Fruit fly (Drosophila melanogaster): ENCODE data around the gene CG5112.

CG5112 gene

DNA sequence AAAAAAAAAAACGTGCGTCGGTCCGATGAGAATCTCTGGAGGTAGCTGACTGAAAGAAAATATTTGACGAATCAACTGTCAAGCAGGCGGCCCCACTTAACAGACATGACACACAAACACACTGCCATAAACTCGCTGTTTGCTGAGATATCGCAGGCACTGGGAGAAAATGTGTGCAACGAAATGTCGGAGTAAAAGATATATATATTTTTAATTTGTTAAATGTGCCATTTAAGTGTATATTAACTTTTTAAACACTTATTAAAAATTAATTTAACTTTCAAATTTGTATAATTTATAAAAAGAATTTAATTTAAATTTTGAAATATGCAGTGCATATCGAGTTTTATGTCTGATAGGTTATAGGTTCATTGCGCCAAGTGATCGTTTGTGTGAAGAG, 2.1 kb upstream of the CG5112 start (continued):
- TF ChIP-seq fkh (GFP tag; optimal IDR thresholded peaks at IDR 0.05) = peak; percentile 96
- peak; percentile 57 for TF ChIP-seq CG10669 (GFP tag; optimal IDR thresholded peaks at IDR 0.05)
- peak; percentile 62 for TF ChIP-seq CG32006 (GFP tag; optimal IDR thresholded peaks at IDR 0.05)
- TF ChIP-seq CG8632 (GFP tag; optimal IDR thresholded peaks at IDR 0.05) = no peak
- peak; percentile 46 for TF ChIP-seq CG9139 (GFP tag; optimal IDR thresholded peaks at IDR 0.05)
- no peak for TF ChIP-seq Eip93F (GFP tag; optimal IDR thresholded peaks at IDR 0.05)
- no peak for TF ChIP-seq Ets21C (GFP tag; optimal IDR thresholded peaks at IDR 0.05)
- no peak for TF ChIP-seq Hr4 (GFP tag; optimal IDR thresholded peaks at IDR 0.05)
- TF ChIP-seq CG4318 (GFP tag; optimal IDR thresholded peaks at IDR 0.05) = no peak
- TF ChIP-seq Eip78C (GFP tag) = peak; percentile 45
- no peak for TF ChIP-seq CG31627 (GFP tag; optimal IDR thresholded peaks at IDR 0.05)
- TF ChIP-seq Sox102F (GFP tag; optimal IDR thresholded peaks at IDR 0.05) = no peak
- no peak for TF ChIP-seq Met (GFP tag; optimal IDR thresholded peaks at IDR 0.05)
- peak; percentile 22 for TF ChIP-seq dac (GFP tag; optimal IDR thresholded peaks at IDR 0.05)
- peak; percentile 16 for TF ChIP-seq Lpt (GFP tag; optimal IDR thresholded peaks at IDR 0.05)
- TF ChIP-seq acj6 (GFP tag; optimal IDR thresholded peaks at IDR 0.05) = peak; percentile 35
- no peak for TF ChIP-seq fd59A (GFP tag; optimal IDR thresholded peaks at IDR 0.05)
- TF ChIP-seq cyc (GFP tag; optimal IDR thresholded peaks at IDR 0.05) = peak; percentile 12
- peak; percentile 48; the same call in 2 of the 3 replicates for TF ChIP-seq CG6163 (GFP tag; IDR thresholded peaks at IDR 0.05)
- TF ChIP-seq Ets96B (tag; optimal IDR thresholded peaks at IDR 0.05) = peak; percentile 64
- TF ChIP-seq CG34406 (GFP tag; optimal IDR thresholded peaks at IDR 0.05) = peak; percentile 36
- peak; percentile 36 for TF ChIP-seq CG16779 (tag; optimal IDR thresholded peaks at IDR 0.05)
- TF ChIP-seq CG3919 (GFP tag; optimal IDR thresholded peaks at IDR 0.05) = peak; percentile 67
- peak; percentile 66 for TF ChIP-seq CG15336 (GFP tag; IDR thresholded peaks at IDR 0.05)
- peak; percentile 40 for TF ChIP-seq net (GFP tag; optimal IDR thresholded peaks at IDR 0.05)
- TF ChIP-seq esn (GFP tag; optimal IDR thresholded peaks at IDR 0.05) = peak; percentile 9
- TF ChIP-seq CG8319 (GFP tag; optimal IDR thresholded peaks at IDR 0.05) = peak; percentile 22
- no peak for TF ChIP-seq CG6854 (GFP tag; optimal IDR thresholded peaks at IDR 0.05)

DNA sequence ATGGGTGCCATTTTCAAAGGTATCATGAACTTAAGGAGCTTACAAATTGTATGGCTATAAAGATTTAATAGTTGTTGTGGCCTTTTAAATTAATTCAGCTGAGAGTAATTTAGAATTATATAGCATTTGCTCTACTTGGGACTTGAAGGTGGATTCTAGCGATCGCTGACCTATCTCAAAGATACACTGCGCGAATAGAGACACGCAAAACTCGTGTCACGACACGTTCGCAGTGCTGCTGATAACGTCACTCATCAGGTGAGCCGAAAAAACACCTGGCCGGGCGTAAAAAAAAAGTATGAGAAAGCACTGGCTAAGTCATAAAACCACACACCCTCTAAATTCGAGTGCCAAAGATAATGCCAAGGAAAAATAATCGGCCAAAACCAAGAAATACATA, 1.6 kb upstream of the CG5112 start:
- no peak for TF ChIP-seq CG34406 (GFP tag; optimal IDR thresholded peaks at IDR 0.05)
- TF ChIP-seq Eip93F (GFP tag; optimal IDR thresholded peaks at IDR 0.05) = no peak
- TF ChIP-seq dsx (GFP tag; optimal IDR thresholded peaks at IDR 0.05; ENCODE audit: poor library complexity, severe bottlenecking) = no peak
- TF ChIP-seq dac (GFP tag; optimal IDR thresholded peaks at IDR 0.05) = no peak
- no peak for TF ChIP-seq CG16779 (tag; optimal IDR thresholded peaks at IDR 0.05)
- no peak for TF ChIP-seq net (GFP tag; optimal IDR thresholded peaks at IDR 0.05)
- TF ChIP-seq Hr38 (GFP tag; optimal IDR thresholded peaks at IDR 0.05) = no peak
- peak; percentile 0 for TF ChIP-seq Sox102F (GFP tag; optimal IDR thresholded peaks at IDR 0.05)
- TF ChIP-seq eg (GFP tag; IDR thresholded peaks at IDR 0.05) = 0 out of 3 replicates have a peak, but pooled peaks have one; percentile 6

DNA sequence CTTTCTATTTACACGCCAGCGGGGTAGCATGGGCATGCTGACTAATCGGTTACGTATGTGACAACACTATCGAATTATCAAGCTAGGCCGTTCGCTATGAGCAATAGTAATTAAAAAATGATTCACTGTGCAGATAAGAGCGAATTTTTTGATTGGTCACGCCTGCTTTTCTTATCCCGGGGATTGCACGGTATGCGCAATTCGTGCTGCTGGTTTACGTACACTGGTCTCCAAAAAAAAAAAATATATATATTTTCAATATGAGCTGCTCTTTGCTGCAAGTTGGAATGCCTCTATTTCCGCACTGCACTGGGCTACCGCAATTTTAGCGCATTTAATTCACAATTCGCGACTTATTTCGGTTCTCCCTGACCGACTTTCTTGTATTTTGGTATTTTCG, 885 bp upstream of the CG5112 start:
- TF ChIP-seq CG10631 (GFP tag; optimal IDR thresholded peaks at IDR 0.05) (peak; percentile 50), vri (GFP tag; optimal IDR thresholded peaks at IDR 0.05) (no peak), salr (GFP tag; optimal IDR thresholded peaks at IDR 0.05) (peak in 1 of 2 experiments; percentile 57), dac (GFP tag; optimal IDR thresholded peaks at IDR 0.05) (peak; percentile 68), CG10669 (GFP tag; optimal IDR thresholded peaks at IDR 0.05) (peak; percentile 24), Hr38 (GFP tag; optimal IDR thresholded peaks at IDR 0.05) (no peak), CG11902 (GFP tag; optimal IDR thresholded peaks at IDR 0.05) (peak; percentile 48), Eip93F (GFP tag; optimal IDR thresholded peaks at IDR 0.05) (peak; percentile 11), CG3919 (GFP tag; optimal IDR thresholded peaks at IDR 0.05) (peak; percentile 36), Ets21C (GFP tag; optimal IDR thresholded peaks at IDR 0.05) (no peak), Ets96B (tag; optimal IDR thresholded peaks at IDR 0.05) (peak; percentile 17), cyc (GFP tag; optimal IDR thresholded peaks at IDR 0.05) (peak; percentile 34), spab (GFP tag; optimal IDR thresholded peaks at IDR 0.05) (no peak), Gug (GFP tag; IDR thresholded peaks at IDR 0.05) (peak; percentile 68), CG6854 (GFP tag; optimal IDR thresholded peaks at IDR 0.05) (no peak), Eip78C (GFP tag) (peak; percentile 88), CG9139 (GFP tag; optimal IDR thresholded peaks at IDR 0.05) (no peak), CG34406 (GFP tag; optimal IDR thresholded peaks at IDR 0.05) (peak; percentile 29), Eip75B (GFP tag; optimal IDR thresholded peaks at IDR 0.05) (no peak), CG4318 (GFP tag; optimal IDR thresholded peaks at IDR 0.05) (peak; percentile 81), pdm3 (GFP tag; optimal IDR thresholded peaks at IDR 0.05) (peak; percentile 81), CG1621 (tag; optimal IDR thresholded peaks at IDR 0.05) (no peak), CG11762 (GFP tag; optimal IDR thresholded peaks at IDR 0.05; ENCODE audit: insufficient read depth) (peak; percentile 47), achi (GFP tag; optimal IDR thresholded peaks at IDR 0.05) (peak; percentile 34), CG8119 (GFP tag; IDR thresholded peaks at IDR 0.05) (peak; percentile 87), CG31627 (GFP tag; optimal IDR thresholded peaks at IDR 0.05) (peak; percentile 40), Blimp-1 (GFP tag; optimal IDR thresholded peaks at IDR 0.05) (no peak), CG6276 (GFP tag; optimal IDR thresholded peaks at IDR 0.05) (peak; percentile 70), esn (GFP tag; optimal IDR thresholded peaks at IDR 0.05) (peak; percentile 50)

All from whole organism, prepupa.